Worm (Caenorhabditis elegans) whole organism, L4/young adult: ENCODE measurements around the gene kreg-1.
A peak's percentile ranks its signal among the peaks of the same experiment; 100 is the strongest.

Experiments used
- W03F9.2 ChIP-seq: fragments of 150-350 bp; optimal IDR thresholded peaks from 2 replicates; lab custom pipeline; 2014; ENCODE audit warnings: missing biosample characterization, missing genetic modification characterization
- dao-5 ChIP-seq: sonication (generic microtip); optimal IDR thresholded peaks from 2 replicates; lab custom pipeline; 2016; ENCODE audit warnings: missing genotype, missing genetic modification characterization, moderate library complexity, missing compliant biosample characterization
- him-1 ChIP-seq: sonication (generic microtip); optimal IDR thresholded peaks from 2 replicates; lab custom pipeline; 2016; ENCODE audit warnings: missing genotype, missing genetic modification reagents, missing genetic modification characterization, missing compliant biosample characterization

The kreg-1 gene

ce11 chrX:8709424-8709823 lies at the start of gene kreg-1:
Gene kreg-1, plus strand, starts transcription at chrX:8709764.
- no peak for TF ChIP-seq dao-5 (tag; lab: Kevin White, UChicago)
- TF ChIP-seq him-1 (tag; lab: Kevin White, UChicago): no peak
- TF ChIP-seq W03F9.2: no peak

ce11 chrX:8660319-8660718 lies 49.2 kb upstream of the kreg-1 start, which contains the start of gene rig-1:
Gene rig-1, plus strand, starts transcription at chrX:8660619.
- no peak for TF ChIP-seq dao-5 (tag; lab: Kevin White, UChicago)
- no peak for TF ChIP-seq W03F9.2
- TF ChIP-seq him-1 (tag; lab: Kevin White, UChicago): no peak

DNA sequence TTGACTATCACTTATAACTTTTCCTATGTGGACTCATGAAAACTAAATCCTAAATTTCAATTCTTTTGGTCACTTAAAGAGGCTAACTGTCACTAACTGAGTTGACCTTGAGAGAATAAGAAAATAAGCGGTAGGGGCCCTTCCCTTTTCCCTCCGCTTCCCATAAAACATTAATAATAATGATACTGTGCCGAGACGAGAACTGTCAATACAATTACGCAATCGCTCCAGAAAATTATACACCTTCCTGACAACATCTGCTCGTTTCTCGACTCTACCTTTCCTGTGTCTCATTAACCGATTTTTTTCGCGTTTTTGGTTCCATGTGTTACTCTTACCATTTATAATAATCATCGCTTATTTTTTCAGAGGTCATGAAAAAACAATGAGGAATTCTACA lies 48.7 kb upstream of the kreg-1 start:
- TF ChIP-seq dao-5 (tag; lab: Kevin White, UChicago) (no peak), W03F9.2 (no peak), him-1 (tag; lab: Kevin White, UChicago) (no peak)

ce11 chrX:8662452-8662851 lies 47.1 kb upstream of the kreg-1 start:
- TF ChIP-seq him-1 (tag; lab: Kevin White, UChicago) (no peak), dao-5 (tag; lab: Kevin White, UChicago) (no peak), W03F9.2 (no peak)

DNA sequence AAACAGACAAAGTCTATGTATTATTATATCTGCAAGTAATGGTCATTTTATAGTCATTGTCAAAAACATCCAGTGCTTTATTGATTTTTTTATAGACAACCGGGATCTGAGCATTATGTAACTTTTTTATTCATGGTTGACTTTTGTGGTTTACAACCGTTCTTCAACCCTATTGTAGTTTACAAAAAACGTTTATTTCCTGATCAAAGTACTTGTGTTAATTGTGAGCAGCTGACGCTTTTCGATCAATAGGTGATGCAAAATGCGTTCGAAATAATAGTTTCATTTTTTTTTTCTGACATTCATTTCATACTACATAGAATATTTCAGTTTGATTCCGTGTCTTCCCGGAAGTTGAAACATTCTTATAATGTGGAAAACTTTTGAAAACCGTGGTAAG lies 36.8 kb upstream of the kreg-1 start, which contains the start of the genes K09E2.2 and K09E2.3:
K09E2.2 (plus strand) TSS at position 301 of the 400 bp plus-strand sequence.
K09E2.3 (plus strand) TSS at position 325 of the 400 bp plus-strand sequence.
- TF ChIP-seq dao-5 (tag; lab: Kevin White, UChicago) (no peak), him-1 (tag; lab: Kevin White, UChicago) (no peak), W03F9.2 (no peak)

DNA sequence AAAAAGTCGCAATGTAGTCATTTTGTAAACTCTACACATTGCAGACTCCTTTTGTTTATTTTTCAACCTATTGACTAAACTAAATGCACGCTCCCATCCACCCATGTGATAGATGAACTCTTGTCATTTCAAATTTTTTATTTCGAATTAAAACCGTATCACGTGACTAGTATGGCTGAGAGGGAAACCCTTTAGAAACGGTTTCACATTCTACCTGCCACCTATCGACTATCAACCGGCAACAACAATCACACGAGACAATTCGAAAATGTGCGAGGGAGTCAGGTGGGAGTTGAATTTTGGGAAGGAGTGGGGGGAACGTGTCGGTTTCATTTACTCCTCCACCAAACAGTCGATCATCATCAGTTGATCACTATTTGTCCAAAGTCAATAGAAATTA lies 35.0 kb upstream of the kreg-1 start:
- TF ChIP-seq dao-5 (tag; lab: Kevin White, UChicago) (no peak), him-1 (tag; lab: Kevin White, UChicago) (no peak), W03F9.2 (peak; percentile 22)

DNA sequence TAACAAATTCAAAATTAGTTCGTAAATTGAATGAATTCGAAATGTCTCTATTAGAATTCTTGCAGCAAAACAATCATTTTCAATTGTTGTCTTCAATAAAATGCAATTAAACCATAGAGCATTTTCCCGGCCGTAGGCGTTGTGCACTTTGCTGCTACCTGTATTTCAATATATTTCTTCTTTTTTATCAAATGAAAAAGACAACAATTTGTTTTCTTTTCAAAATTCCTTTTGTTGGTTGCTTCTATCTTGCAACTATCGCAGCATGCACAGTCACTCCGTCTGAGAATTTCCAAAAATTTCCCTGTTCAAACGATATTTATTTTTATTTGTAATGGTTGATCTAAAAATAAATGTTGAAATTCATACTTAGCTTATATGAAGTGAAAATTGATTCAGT lies 34.4 kb upstream of the kreg-1 start:
- TF ChIP-seq dao-5 (tag; lab: Kevin White, UChicago): no peak
- TF ChIP-seq W03F9.2: no peak
- no peak for TF ChIP-seq him-1 (tag; lab: Kevin White, UChicago)

- no peak for TF ChIP-seq W03F9.2
These were observed 33.3 kb upstream of the kreg-1 start for ce11 chrX:8676088-8676779.

- no peak for TF ChIP-seq dao-5 (tag; lab: Kevin White, UChicago)
- no peak for TF ChIP-seq him-1 (tag; lab: Kevin White, UChicago)
- no peak for TF ChIP-seq W03F9.2
These were observed 32.2 kb upstream of the kreg-1 start for ce11 chrX:8677320-8677719.

- no peak for TF ChIP-seq dao-5 (tag; lab: Kevin White, UChicago)
- TF ChIP-seq him-1 (tag; lab: Kevin White, UChicago): no peak
- TF ChIP-seq W03F9.2: no peak
These were observed 31.7 kb upstream of the kreg-1 start for ce11 chrX:8677873-8678272.

ce11 chrX:8681600-8681999 lies 28.0 kb upstream of the kreg-1 start, which contains the start of gene K09E2.1:
Gene K09E2.1, plus strand, starts transcription at chrX:8681900.
- no peak for TF ChIP-seq W03F9.2
- TF ChIP-seq him-1 (tag; lab: Kevin White, UChicago): no peak
- TF ChIP-seq dao-5 (tag; lab: Kevin White, UChicago): no peak

DNA sequence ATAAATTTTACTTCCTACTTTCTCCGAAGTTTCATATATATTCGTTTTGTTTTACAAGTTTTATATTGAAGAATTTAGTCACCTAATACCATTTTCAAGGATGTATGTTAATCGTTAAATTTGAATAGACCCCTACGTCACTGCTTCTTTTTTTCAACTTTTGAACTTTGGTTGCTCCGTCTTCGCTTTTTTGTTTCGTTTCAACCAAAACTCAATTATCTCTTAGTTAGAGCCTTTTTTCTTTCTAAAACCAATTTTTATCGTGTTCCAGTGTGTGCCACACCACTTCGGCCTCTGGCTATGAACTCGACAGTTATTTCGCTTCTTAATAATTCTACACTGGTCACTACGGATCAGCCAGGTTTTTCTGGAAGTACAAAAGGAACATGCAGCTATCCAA lies 12.0 kb upstream of the kreg-1 start, which contains the start of gene frpr-8:
frpr-8 (plus strand) TSS at position 301 of the 400 bp plus-strand sequence.
- TF ChIP-seq him-1 (tag; lab: Kevin White, UChicago): no peak
- no peak for TF ChIP-seq W03F9.2
- TF ChIP-seq dao-5 (tag; lab: Kevin White, UChicago): no peak

DNA sequence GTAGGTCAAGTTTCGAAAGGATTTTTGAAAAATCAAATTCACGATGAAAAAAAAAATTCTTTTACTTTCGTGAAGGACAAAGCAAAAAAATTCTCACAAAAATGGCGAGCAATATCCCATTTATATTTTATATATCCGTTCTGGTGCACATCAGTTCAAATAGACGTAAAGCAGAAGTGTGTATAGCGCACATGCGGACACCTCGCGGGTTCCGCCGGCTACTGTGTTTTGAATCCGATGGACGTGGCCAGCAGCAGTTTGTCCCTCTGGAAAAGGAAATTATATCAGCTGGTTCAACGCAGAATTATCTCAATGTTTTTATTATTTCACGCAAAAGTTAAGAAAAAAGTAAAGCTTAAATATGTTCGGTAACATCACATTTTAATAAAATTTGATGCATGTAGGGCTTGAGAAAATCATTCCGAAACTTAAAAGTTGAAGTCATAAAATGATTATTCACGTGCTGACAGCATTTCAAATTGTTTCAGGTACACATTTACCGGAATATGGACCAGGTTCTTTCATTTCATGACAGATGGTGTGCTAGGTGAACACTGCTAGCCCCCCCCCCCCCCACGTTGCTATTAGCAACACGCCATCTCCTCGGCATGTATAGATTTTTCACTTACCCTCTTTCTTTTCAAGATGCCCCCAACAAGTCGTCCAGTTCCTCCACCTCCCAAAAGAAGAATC lies 5.8 kb upstream of the kreg-1 start, which contains the start of gene jbts-14:
jbts-14 (plus strand) TSS at position 643 of the 693 bp plus-strand sequence.
- no peak for TF ChIP-seq W03F9.2
- no peak for TF ChIP-seq dao-5 (tag; lab: Kevin White, UChicago)
- no peak for TF ChIP-seq him-1 (tag; lab: Kevin White, UChicago)

DNA sequence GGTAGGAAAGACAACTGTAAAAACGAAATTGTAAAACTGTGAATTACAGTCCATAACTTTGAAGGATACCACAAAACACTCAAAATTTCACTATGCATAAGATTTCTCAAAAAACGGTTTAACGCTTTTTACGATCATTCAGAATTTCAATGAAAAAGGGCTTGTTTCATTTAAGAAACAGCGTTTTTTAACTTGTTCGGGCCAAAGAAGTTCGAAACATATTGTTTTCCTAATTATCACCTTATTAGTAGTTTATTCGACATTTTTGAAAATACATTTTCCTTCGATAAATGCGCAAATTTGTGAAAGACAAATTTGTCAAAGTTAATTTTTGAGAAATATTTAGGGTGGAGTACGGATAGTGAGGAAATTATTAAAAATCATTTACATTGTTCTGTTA lies 4.7 kb upstream of the kreg-1 start:
- TF ChIP-seq W03F9.2 (no peak), him-1 (tag; lab: Kevin White, UChicago) (no peak), dao-5 (tag; lab: Kevin White, UChicago) (no peak)
